Worm (Caenorhabditis elegans) whole organism, L4/young adult: ENCODE results near the gene F11D11.4.
"Not testable (repeated sequence)": the region's sequence is repeated elsewhere in the genome, so short reads cannot be mapped to it uniquely, and the experiment has no call there.

Source experiments
- W03F9.2 ChIP-seq: fragments of 150-350 bp; optimal IDR thresholded peaks from 2 replicates; lab custom pipeline; 2014; ENCODE audit warnings: missing biosample characterization, missing genetic modification characterization
- dao-5 ChIP-seq: sonication (generic microtip); optimal IDR thresholded peaks from 2 replicates; lab custom pipeline; 2016; ENCODE audit warnings: missing genotype, missing genetic modification characterization, moderate library complexity, missing compliant biosample characterization
- him-1 ChIP-seq: sonication (generic microtip); optimal IDR thresholded peaks from 2 replicates; lab custom pipeline; 2016; ENCODE audit warnings: missing genotype, missing genetic modification reagents, missing genetic modification characterization, missing compliant biosample characterization

Gene F11D11.4

ce11 chrV:18746937-18747660 lies 14.1 kb upstream of the F11D11.4 start, which contains the start of gene clec-251:
TSS of gene clec-251 (minus strand) at chrV:18746987.
- TF ChIP-seq W03F9.2 (no peak), dao-5 (tag; lab: Kevin White, UChicago) (no peak), him-1 (tag; lab: Kevin White, UChicago) (no peak)

DNA sequence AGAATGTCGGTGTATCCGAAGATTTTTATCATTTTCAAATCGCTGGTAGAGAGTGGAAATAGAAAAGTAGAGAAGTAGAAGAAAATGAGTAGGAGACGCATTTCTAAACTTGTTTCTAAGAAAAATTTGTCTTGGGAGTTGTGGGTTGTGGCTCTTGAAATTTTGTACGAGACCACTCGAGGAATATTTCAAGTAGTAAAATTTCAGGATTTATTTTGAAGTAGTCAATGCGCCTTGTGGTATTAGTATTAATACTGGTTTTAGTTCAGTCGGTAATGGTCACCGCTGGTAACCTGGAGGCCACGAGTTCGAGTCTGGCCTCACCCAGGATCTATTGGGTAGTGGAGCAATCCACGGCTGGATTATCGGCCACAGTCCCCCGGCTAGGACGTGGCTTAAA lies 12.5 kb upstream of the F11D11.4 start, which contains the start of gene clec-252:
Gene clec-252 (minus strand): TSS at position 101 of the 400 bp plus-strand sequence.
- TF ChIP-seq dao-5 (tag; lab: Kevin White, UChicago) (no peak), him-1 (tag; lab: Kevin White, UChicago) (no peak), W03F9.2 (no peak)

DNA sequence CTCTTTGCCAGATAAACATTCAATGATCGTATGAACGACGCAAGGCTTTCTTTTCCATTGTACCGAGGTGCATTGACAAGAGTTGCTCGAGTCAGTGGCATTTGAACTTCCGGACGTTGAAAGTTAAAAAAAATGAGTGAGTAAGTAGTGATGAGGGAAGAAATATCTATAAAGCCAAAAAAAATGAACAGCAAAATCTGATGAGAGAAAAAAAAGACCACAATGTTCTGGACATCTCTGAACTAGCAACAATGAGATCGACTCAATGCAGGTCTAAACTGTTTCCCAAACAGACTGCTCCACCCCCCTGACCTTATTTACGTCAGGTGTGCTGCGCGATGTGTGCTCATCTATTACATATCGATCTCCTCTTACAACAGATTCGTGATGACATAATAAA lies 10.7 kb upstream of the F11D11.4 start, which contains the start of the genes F11D11.21 and F11D11.12:
Gene F11D11.21 (minus strand): TSS at position 101 of the 400 bp plus-strand sequence.
Gene F11D11.12 (minus strand): TSS at position 238 of the 400 bp plus-strand sequence.
- TF ChIP-seq W03F9.2: no peak
- no peak for TF ChIP-seq him-1 (tag; lab: Kevin White, UChicago)
- no peak for TF ChIP-seq dao-5 (tag; lab: Kevin White, UChicago)

DNA sequence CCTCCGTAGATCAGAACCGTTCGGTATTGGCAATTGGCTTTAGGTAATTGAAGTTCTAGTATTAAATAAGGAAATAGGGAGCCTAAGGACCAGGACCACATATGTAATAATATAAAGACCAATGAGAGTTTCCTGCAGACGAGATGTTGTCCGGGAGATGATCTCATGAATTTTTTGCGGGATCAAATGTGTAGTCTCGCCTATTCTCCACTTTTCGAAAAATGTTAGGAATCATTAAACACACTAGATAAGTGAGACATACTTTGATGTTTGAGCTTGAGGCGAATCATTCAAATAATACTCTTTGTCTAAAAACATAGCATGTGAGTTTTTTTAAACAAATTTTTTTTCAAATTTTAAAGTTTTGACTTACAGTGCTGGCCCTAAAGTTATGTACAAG lies 8.1 kb upstream of the F11D11.4 start, which contains the start of gene F11D11.6:
Gene F11D11.6 (minus strand): TSS at position 101 of the 400 bp plus-strand sequence.
- TF ChIP-seq W03F9.2: no peak
- no peak for TF ChIP-seq dao-5 (tag; lab: Kevin White, UChicago)
- TF ChIP-seq him-1 (tag; lab: Kevin White, UChicago): no peak

DNA sequence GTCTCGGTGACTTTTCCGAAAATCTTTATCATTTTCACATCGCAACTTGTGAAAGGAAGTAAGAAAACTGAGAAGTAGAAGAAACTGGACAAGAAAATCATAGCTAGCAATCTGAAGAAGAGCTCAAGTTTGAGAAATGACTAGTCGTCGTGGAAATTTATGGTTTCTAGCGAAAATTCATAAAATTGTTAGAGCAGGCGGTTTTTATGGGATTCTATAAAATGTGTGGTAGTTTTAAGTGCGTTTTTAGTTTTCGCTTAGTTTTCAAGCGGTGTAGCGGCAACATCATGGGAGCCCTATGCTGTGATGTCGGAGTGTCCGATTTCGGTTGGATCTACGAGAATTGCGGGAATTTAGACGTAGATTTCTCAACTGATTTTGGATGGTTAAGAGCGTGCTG lies 6.8 kb upstream of the F11D11.4 start, which contains the start of gene clec-254:
Gene clec-254 (minus strand): TSS at position 101 of the 400 bp plus-strand sequence.
- not testable (repeated sequence) for TF ChIP-seq dao-5 (tag; lab: Kevin White, UChicago); him-1 (tag; lab: Kevin White, UChicago); W03F9.2

DNA sequence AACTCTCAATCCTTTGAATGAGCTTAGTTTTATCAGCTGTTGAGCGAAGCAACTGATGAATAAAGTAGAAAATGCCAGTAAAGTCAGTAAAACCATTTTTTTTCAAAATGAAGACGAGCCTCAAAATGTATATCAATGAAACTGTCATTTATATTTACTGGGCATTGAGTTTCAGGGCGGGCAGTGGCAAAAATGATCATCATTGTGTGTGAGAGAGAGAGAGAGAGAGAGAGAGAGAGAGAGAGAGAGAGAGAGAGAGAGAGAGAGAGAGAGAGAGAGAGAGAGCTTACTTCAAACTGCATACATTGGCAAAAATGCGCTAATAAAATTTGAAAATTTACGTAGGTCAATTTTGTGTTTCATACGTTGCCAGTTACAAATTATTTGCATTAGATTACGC lies 1.0 kb upstream of the F11D11.4 start, which contains the start of gene F11D11.3:
Gene F11D11.3 (minus strand): TSS at position 101 of the 400 bp plus-strand sequence.
- TF ChIP-seq W03F9.2: no peak
- TF ChIP-seq dao-5 (tag; lab: Kevin White, UChicago): no peak
- no peak for TF ChIP-seq him-1 (tag; lab: Kevin White, UChicago)

DNA sequence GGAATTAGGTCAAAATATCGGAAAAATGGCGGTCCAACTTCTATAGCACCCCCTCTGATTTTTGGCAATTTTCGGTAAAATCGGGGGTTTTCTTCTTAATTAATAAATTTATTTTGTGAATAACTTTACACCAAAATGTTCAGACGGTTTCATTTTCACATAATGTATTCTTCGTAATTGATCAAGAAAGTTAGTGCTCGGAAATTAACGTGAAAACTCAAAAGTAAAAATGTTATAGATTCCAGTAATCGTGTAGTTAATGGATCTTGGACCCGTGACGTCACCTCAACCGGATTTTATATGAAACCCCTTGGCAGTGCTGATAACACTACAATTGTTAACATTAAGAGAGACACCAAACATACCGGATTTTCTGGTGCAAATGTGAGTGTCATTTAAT lies 866 bp downstream of the F11D11.4 start, which contains the start of gene F11D11.22:
Gene F11D11.22 (plus strand): TSS at position 301 of the 400 bp plus-strand sequence.
- TF ChIP-seq dao-5 (tag; lab: Kevin White, UChicago); him-1 (tag; lab: Kevin White, UChicago); W03F9.2: not testable (repeated sequence)

DNA sequence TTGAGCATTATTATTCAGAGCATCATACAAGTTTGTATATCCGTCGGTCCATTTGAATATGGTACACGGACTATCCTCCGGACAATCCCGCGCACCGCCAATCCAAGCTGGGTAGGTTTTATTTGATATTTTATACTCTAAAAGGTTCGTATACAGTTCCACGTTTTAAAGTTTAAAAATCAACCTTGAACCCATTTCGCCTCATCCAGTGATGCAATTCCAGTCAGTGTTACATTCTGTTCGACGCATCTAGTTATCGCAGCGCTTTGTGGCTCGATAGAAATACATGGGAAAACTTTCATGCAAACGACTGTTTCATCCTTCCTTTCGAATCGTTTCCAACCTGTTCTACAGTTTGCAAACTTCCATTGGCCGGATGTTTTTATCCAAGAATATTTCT lies 8.7 kb downstream of the F11D11.4 start:
- TF ChIP-seq dao-5 (tag; lab: Kevin White, UChicago) (no peak), him-1 (tag; lab: Kevin White, UChicago) (no peak), W03F9.2 (no peak)

DNA sequence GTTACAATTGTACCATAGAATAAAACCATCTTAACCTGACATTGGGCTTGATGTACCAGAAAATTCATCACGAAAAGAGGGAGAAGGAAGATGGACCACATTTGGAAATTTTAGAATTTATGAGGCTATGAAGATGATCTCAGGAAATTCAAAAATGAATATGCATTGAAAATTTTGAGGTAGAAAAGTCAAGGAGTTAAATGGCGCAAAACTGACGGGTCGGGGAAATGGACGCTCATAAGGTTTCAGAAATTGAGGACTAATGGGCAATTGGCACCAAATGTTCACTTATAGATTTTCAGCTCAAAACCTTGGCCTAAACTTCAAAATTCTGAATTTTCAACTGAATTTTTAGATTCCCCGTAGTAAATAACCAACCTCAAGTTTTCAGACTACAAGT lies 9.4 kb downstream of the F11D11.4 start, which contains the start of gene clec-255:
Gene clec-255 (minus strand): TSS at position 101 of the 400 bp plus-strand sequence.
- no peak for TF ChIP-seq him-1 (tag; lab: Kevin White, UChicago)
- TF ChIP-seq W03F9.2: no peak
- no peak for TF ChIP-seq dao-5 (tag; lab: Kevin White, UChicago)

ce11 chrV:18771390-18771789 lies 10.2 kb downstream of the F11D11.4 start, which contains the start of gene clec-256:
TSS of gene clec-256 (plus strand) at chrV:18771690.
- TF ChIP-seq W03F9.2: no peak
- no peak for TF ChIP-seq dao-5 (tag; lab: Kevin White, UChicago)
- TF ChIP-seq him-1 (tag; lab: Kevin White, UChicago): no peak

DNA sequence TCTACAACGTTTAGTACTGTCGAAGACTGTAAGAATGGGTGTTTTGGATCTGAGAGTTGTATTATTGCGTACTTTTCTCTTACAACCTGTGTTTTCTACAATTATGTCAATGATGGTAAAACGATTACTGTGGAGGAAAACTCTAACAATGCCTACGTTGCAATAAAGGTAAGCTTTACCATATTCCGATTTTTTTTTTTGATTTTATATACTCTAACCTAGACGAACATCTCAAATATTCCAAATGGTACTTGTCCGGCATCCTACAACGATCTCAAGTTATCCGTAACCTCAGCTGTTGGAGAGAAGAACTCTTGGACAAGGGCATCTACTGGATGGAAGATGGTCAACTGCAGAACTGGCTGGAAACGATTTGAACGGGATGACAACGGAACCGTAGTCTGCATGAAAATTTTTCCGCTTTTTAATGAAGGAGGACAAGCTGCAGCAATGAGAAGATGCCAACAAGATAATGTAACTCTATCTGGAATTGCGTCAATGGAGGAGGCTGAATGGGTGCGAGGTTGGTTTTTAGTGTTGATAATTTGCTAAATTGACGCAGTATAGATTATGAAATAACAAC lies 10.7 kb downstream of the F11D11.4 start:
- TF ChIP-seq W03F9.2: no peak
- TF ChIP-seq him-1 (tag; lab: Kevin White, UChicago): no peak
- no peak for TF ChIP-seq dao-5 (tag; lab: Kevin White, UChicago)

- TF ChIP-seq dao-5 (tag; lab: Kevin White, UChicago): no peak
- TF ChIP-seq him-1 (tag; lab: Kevin White, UChicago): no peak
- no peak for TF ChIP-seq W03F9.2
These were observed 11.6 kb downstream of the F11D11.4 start, which contains the start of gene clec-257 for ce11 chrV:18772761-18773160. TSS of gene clec-257 (plus strand) at chrV:18773061.

DNA sequence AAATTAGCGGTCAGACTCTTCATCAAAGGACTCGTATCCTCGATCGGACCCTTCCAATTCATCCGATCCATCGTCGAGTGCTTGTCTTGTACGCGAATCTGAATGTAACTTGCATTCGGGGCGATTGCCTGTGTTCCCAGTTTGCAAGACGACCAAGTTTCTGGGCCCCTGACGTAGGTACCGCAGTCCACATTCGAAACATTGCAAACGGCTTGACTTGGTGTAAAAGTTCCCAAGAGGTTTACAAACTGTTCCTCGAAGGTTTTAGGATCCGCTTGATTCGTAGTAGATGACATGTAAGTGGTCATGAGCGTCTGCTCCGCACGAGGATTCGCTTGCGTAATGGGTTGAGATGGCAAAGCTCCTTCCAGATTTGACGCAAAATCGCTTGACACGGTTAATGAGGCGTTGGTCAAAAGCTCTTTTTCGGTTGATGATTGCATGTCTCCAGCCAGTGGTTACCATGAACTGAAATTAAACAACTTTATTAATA lies 15.1 kb downstream of the F11D11.4 start, which contains the start of gene Y17D7B.4:
Gene Y17D7B.4 (minus strand): TSS at position 443 of the 493 bp plus-strand sequence.
- no peak for TF ChIP-seq dao-5 (tag; lab: Kevin White, UChicago)
- no peak for TF ChIP-seq him-1 (tag; lab: Kevin White, UChicago)
- no peak for TF ChIP-seq W03F9.2
